8 worm cellular contexts compared by ENCODE assay signal in genomic region chrX:14228764-14229163, ce11.
TF ChIP-seq lines count a peak whose summit lies in the region.

No protein-coding gene starts in this region.

TF ChIP-seq in whole organism, L1 larva, 84 proteins besides CTCF, POLR2A, EP300 and RAD21:
- TF ChIP-seq nhr-20 (tag; optimal IDR thresholded peaks at IDR 0.05; lab: Kevin White, UChicago), result peak; percentile 11
- peak; percentile 16 for TF ChIP-seq nhr-90 (tag; optimal IDR thresholded peaks at IDR 0.05; lab: Kevin White, UChicago; ENCODE audit: poor library complexity)
- TF ChIP-seq ceh-82 (tag; optimal IDR thresholded peaks at IDR 0.05; lab: Kevin White, UChicago), result no peak
- TF ChIP-seq ceh-8 (GFP tag; optimal IDR thresholded peaks at IDR 0.05; lab: Kevin White, UChicago), result no peak

TF ChIP-seq in whole organism, L2 larva, 48 proteins besides CTCF, POLR2A, EP300 and RAD21 (continues in another document):
- TF ChIP-seq lin-13 (GFP tag; optimal IDR thresholded peaks at IDR 0.05; lab: Kevin White, UChicago) (no peak), nhr-10 (tag; optimal IDR thresholded peaks at IDR 0.05; lab: Kevin White, UChicago) (no peak), ceh-82 (tag; optimal IDR thresholded peaks at IDR 0.05; lab: Kevin White, UChicago) (no peak), nhr-77 (tag; optimal IDR thresholded peaks at IDR 0.05; lab: Kevin White, UChicago) (no peak), dmd-4 (tag; optimal IDR thresholded peaks at IDR 0.05; lab: Kevin White, UChicago) (no peak), crh-2 (tag; optimal IDR thresholded peaks at IDR 0.05; lab: Kevin White, UChicago) (peak; percentile 15), unc-55 (GFP tag; optimal IDR thresholded peaks at IDR 0.05; lab: Kevin White, UChicago) (no peak), ztf-11 (tag; optimal IDR thresholded peaks at IDR 0.05; lab: Kevin White, UChicago) (no peak), egl-27 (tag; optimal IDR thresholded peaks at IDR 0.05; lab: Kevin White, UChicago) (peak; percentile 2), sma-9 (GFP tag; optimal IDR thresholded peaks at IDR 0.05; lab: Kevin White, UChicago) (peak; percentile 38), sma-9 (tag; optimal IDR thresholded peaks at IDR 0.05; lab: Kevin White, UChicago) (no peak), ztf-4 (tag; optimal IDR thresholded peaks at IDR 0.05; lab: Kevin White, UChicago) (no peak), sma-3 (GFP tag; optimal IDR thresholded peaks at IDR 0.05; lab: Kevin White, UChicago) (peak; percentile 8)

TF ChIP-seq in whole organism, L3 larva, 47 proteins besides CTCF, POLR2A, EP300 and RAD21:
- TF ChIP-seq nhr-43 (tag; optimal IDR thresholded peaks at IDR 0.05; lab: Kevin White, UChicago; ENCODE audit: poor library complexity, severe bottlenecking), result peak; percentile 58
- no peak for TF ChIP-seq ceh-82 (tag; optimal IDR thresholded peaks at IDR 0.05; lab: Kevin White, UChicago)
- no peak for TF ChIP-seq zag-1 (tag; optimal IDR thresholded peaks at IDR 0.05; lab: Kevin White, UChicago)
- peak; percentile 58 for TF ChIP-seq hmg-11 (tag; optimal IDR thresholded peaks at IDR 0.05; lab: Kevin White, UChicago)
- TF ChIP-seq ceh-28 (tag; optimal IDR thresholded peaks at IDR 0.05; lab: Kevin White, UChicago), result no peak
- peak; percentile 18 for TF ChIP-seq elt-2 (tag; optimal IDR thresholded peaks at IDR 0.05; lab: Kevin White, UChicago)
- TF ChIP-seq fkh-10 (GFP tag; optimal IDR thresholded peaks at IDR 0.05; lab: Kevin White, UChicago), result no peak
TF ChIP-seq in whole organism, L3 larva: peak in this region for 3.

TF ChIP-seq in whole organism, L4 larva, 104 proteins besides CTCF, POLR2A, EP300 and RAD21 (continues in another document):
- peak; percentile 48; the same call in 1 of the 2 replicates for TF ChIP-seq Y105C5A.15 (GFP tag; IDR thresholded peaks at IDR 0.05; lab: Robert Waterston, UW)
- 0 out of 2 replicates have a peak, but pooled peaks have one; percentile 64 for TF ChIP-seq dmd-8 (GFP tag; IDR thresholded peaks at IDR 0.05; lab: Robert Waterston, UW)
- peak; percentile 50; the same call in 1 of the 2 replicates for TF ChIP-seq dmd-6 (GFP tag; IDR thresholded peaks at IDR 0.05; lab: Robert Waterston, UW)
- TF ChIP-seq snpc-1.2 (GFP tag; IDR thresholded peaks at IDR 0.05; lab: Robert Waterston, UW), result peak; percentile 47; the same call in 1 of the 2 replicates
- no peak for TF ChIP-seq nhr-10 (tag; optimal IDR thresholded peaks at IDR 0.05; lab: Kevin White, UChicago)
- no peak for TF ChIP-seq egl-27 (tag; optimal IDR thresholded peaks at IDR 0.05; lab: Kevin White, UChicago)
- 0 out of 4 replicates have a peak, but pooled peaks of 1 of the 2 experiments have one; percentile 50 for TF ChIP-seq madf-5 (GFP tag; IDR thresholded peaks at IDR 0.05; lab: Robert Waterston, UW)
- TF ChIP-seq arid-1 (GFP tag; conservative IDR thresholded peaks at IDR 0.05; lab: Robert Waterston, UW), result no peak
- peak; percentile 76; the same call in 1 of the 2 replicates for TF ChIP-seq ceh-44 (GFP tag; IDR thresholded peaks at IDR 0.05; lab: Robert Waterston, UW)
- no peak for TF ChIP-seq ztf-11 (tag; optimal IDR thresholded peaks at IDR 0.05; lab: Kevin White, UChicago)
- TF ChIP-seq ztf-7 (tag; optimal IDR thresholded peaks at IDR 0.05; lab: Kevin White, UChicago), result peak; percentile 28
- TF ChIP-seq lin-13 (GFP tag; optimal IDR thresholded peaks at IDR 0.05; lab: Kevin White, UChicago), result peak; percentile 61

TF ChIP-seq in whole organism, early embryonic, 17 proteins besides CTCF, POLR2A, EP300 and RAD21 (continues in another document):
- TF ChIP-seq tra-4 (tag; optimal IDR thresholded peaks at IDR 0.05; lab: Kevin White, UChicago) (no peak), tbx-37 (GFP tag; conservative IDR thresholded peaks at IDR 0.05; lab: Robert Waterston, UW) (no peak), ama-1 (optimal IDR thresholded peaks at IDR 0.05; lab: Kevin White, UChicago) (no peak), ets-7 (tag; optimal IDR thresholded peaks at IDR 0.05; lab: Kevin White, UChicago) (no peak), hmg-4 (GFP tag; optimal IDR thresholded peaks at IDR 0.05; lab: Kevin White, UChicago) (no peak), sea-1 (GFP tag; conservative IDR thresholded peaks at IDR 0.05; lab: Robert Waterston, UW) (peak; percentile 72; the same call in 1 of the 2 replicates), hnd-1 (tag; optimal IDR thresholded peaks at IDR 0.05; lab: Kevin White, UChicago) (peak; percentile 29), B0310.2 (tag; optimal IDR thresholded peaks at IDR 0.05; lab: Kevin White, UChicago) (no peak), scrt-1 (GFP tag; IDR thresholded peaks at IDR 0.05; lab: Robert Waterston, UW) (0 out of 2 replicates have a peak, but pooled peaks have one; percentile 49), ceh-13 (GFP tag; optimal IDR thresholded peaks at IDR 0.05; lab: Kevin White, UChicago) (no peak), F13C5.2 (tag; optimal IDR thresholded peaks at IDR 0.05; lab: Kevin White, UChicago) (no peak), pes-1 (GFP tag; IDR thresholded peaks at IDR 0.05; lab: Robert Waterston, UW) (peak; percentile 79), flt-1 (GFP tag; IDR thresholded peaks at IDR 0.05; lab: Robert Waterston, UW) (peak; percentile 49; the same call in 1 of the 2 replicates), tbx-11 (GFP tag; IDR thresholded peaks at IDR 0.05; lab: Robert Waterston, UW) (peak; percentile 38; the same call in 1 of the 2 replicates)

TF ChIP-seq in whole organism, midembryonic, 9 proteins besides CTCF, POLR2A, EP300 and RAD21:
- TF ChIP-seq cog-1 (tag; optimal IDR thresholded peaks at IDR 0.05; lab: Kevin White, UChicago), result no peak
- 0 out of 2 replicates have a peak, but pooled peaks have one; percentile 17 for TF ChIP-seq T22C8.4 (GFP tag; IDR thresholded peaks at IDR 0.05; lab: Robert Waterston, UW)
- no peak for TF ChIP-seq ref-1 (GFP tag; conservative IDR thresholded peaks at IDR 0.05; lab: Robert Waterston, UW)
- TF ChIP-seq ztf-23 (GFP tag; IDR thresholded peaks at IDR 0.05; lab: Robert Waterston, UW), result no peak
- no peak for TF ChIP-seq klf-2 (GFP tag; conservative IDR thresholded peaks at IDR 0.05; lab: Robert Waterston, UW)
- TF ChIP-seq tab-1 (GFP tag; IDR thresholded peaks at IDR 0.05; lab: Robert Waterston, UW), result peak; percentile 72; the same call in 1 of the 2 replicates
- TF ChIP-seq med-1 (GFP tag; optimal IDR thresholded peaks at IDR 0.05; lab: Kevin White, UChicago; ENCODE audit: insufficient read depth), result peak; percentile 13
- no peak for TF ChIP-seq ztf-29 (GFP tag; IDR thresholded peaks at IDR 0.05; lab: Robert Waterston, UW)
- peak; percentile 84 for TF ChIP-seq flt-1 (GFP tag; IDR thresholded peaks at IDR 0.05; lab: Robert Waterston, UW)

TF ChIP-seq in whole organism, mixed stage, embryonic, 35 proteins besides CTCF, POLR2A, EP300 and RAD21:
- TF ChIP-seq M03D4.4 (tag; optimal IDR thresholded peaks at IDR 0.05; lab: Kevin White, UChicago) (peak; percentile 28), unc-39 (tag; optimal IDR thresholded peaks at IDR 0.05; lab: Kevin White, UChicago) (no peak), ceh-83 (GFP tag; optimal IDR thresholded peaks at IDR 0.05; lab: Kevin White, UChicago) (peak; percentile 66)

TF ChIP-seq in whole organism, young adult, 124 proteins besides CTCF, POLR2A, EP300 and RAD21 (continues in another document):
- TF ChIP-seq egl-18 (GFP tag; IDR thresholded peaks at IDR 0.05; lab: Robert Waterston, UW) (no peak), attf-3 (GFP tag; conservative IDR thresholded peaks at IDR 0.05; lab: Robert Waterston, UW) (no peak), him-1 (tag; optimal IDR thresholded peaks at IDR 0.05; lab: Kevin White, UChicago) (peak; percentile 62), dpff-1 (tag; optimal IDR thresholded peaks at IDR 0.05; lab: Kevin White, UChicago) (no peak), snpc-1.1 (tag; optimal IDR thresholded peaks at IDR 0.05; lab: Kevin White, UChicago; ENCODE audit: insufficient read depth) (peak; percentile 48), lin-40 (tag; optimal IDR thresholded peaks at IDR 0.05; lab: Kevin White, UChicago) (no peak), rpc-1 (optimal IDR thresholded peaks at IDR 0.05; lab: Kevin White, UChicago) (peak; percentile 91), rpc-1 (tag; optimal IDR thresholded peaks at IDR 0.05; lab: Kevin White, UChicago) (peak; percentile 96), snpc-3.4 (tag; optimal IDR thresholded peaks at IDR 0.05; lab: Kevin White, UChicago) (peak; percentile 77), ztf-18 (tag; optimal IDR thresholded peaks at IDR 0.05; lab: Kevin White, UChicago) (peak; percentile 56), die-1 (tag; optimal IDR thresholded peaks at IDR 0.05; lab: Kevin White, UChicago) (peak; percentile 84), pbrm-1 (GFP tag; IDR thresholded peaks at IDR 0.05; lab: Robert Waterston, UW) (peak; percentile 61; the same call in 1 of the 2 replicates), hmg-1.2 (GFP tag; IDR thresholded peaks at IDR 0.05; lab: Robert Waterston, UW) (no peak; the same call in 1 of the 2 replicates), B0336.3 (GFP tag; IDR thresholded peaks at IDR 0.05; lab: Robert Waterston, UW) (no peak), F37B4.10 (GFP tag; IDR thresholded peaks at IDR 0.05; lab: Robert Waterston, UW) (no peak), cebp-2 (GFP tag; IDR thresholded peaks at IDR 0.05; lab: Robert Waterston, UW) (0 out of 2 replicates have a peak, but pooled peaks have one; percentile 16), rcor-1 (GFP tag; IDR thresholded peaks at IDR 0.05; lab: Robert Waterston, UW) (no peak), ztf-22 (GFP tag; optimal IDR thresholded peaks at IDR 0.05; lab: Kevin White, UChicago) (no peak), fkh-3 (tag; optimal IDR thresholded peaks at IDR 0.05; lab: Kevin White, UChicago) (no peak), attf-5 (GFP tag; optimal IDR thresholded peaks at IDR 0.05; lab: Kevin White, UChicago) (no peak), tbp1 (GFP tag; optimal IDR thresholded peaks at IDR 0.05; lab: Kevin White, UChicago) (peak; percentile 91), nhr-179 (tag; optimal IDR thresholded peaks at IDR 0.05; lab: Kevin White, UChicago) (peak; percentile 58), hrde-1 (tag; optimal IDR thresholded peaks at IDR 0.05; lab: Kevin White, UChicago; ENCODE audit: borderline replicate concordance) (peak; percentile 40), unc-130 (GFP tag; optimal IDR thresholded peaks at IDR 0.05; lab: Kevin White, UChicago) (no peak), sea-2 (GFP tag; IDR thresholded peaks at IDR 0.05; lab: Robert Waterston, UW) (0 out of 2 replicates have a peak, but pooled peaks have one; percentile 21), ztf-28 (GFP tag; IDR thresholded peaks at IDR 0.05; lab: Robert Waterston, UW) (no peak), somi-1 (GFP tag; optimal IDR thresholded peaks at IDR 0.05; lab: Kevin White, UChicago) (no peak), hlh-26 (GFP tag; conservative IDR thresholded peaks at IDR 0.05; lab: Robert Waterston, UW) (no peak), ztf-25 (GFP tag; IDR thresholded peaks at IDR 0.05; lab: Robert Waterston, UW) (peak; percentile 81), B0035.1 (tag; optimal IDR thresholded peaks at IDR 0.05; lab: Kevin White, UChicago) (peak; percentile 14), snpc-1.3 (tag; optimal IDR thresholded peaks at IDR 0.05; lab: Kevin White, UChicago; ENCODE audit: insufficient read depth) (peak; percentile 70), F23B12.7 (tag; optimal IDR thresholded peaks at IDR 0.05; lab: Kevin White, UChicago; ENCODE audit: insufficient read depth) (peak; percentile 28)
